Fruit fly (Drosophila melanogaster): Measurements from ENCODE around the gene CG44329.

The CG44329 gene

dm6 chrX:5786559-5786958, 26.2 kb downstream of the CG44329 start:
- TF ChIP-seq CG14711 (tag; optimal IDR thresholded peaks at IDR 0.05) (no peak), kay (GFP tag; ENCODE audit: borderline replicate concordance) (no peak), Mnt (GFP tag; optimal IDR thresholded peaks at IDR 0.05) (no peak), CG7101 (tag; optimal IDR thresholded peaks at IDR 0.05) (no peak), cnc (optimal IDR thresholded peaks at IDR 0.05) (no peak), tj (GFP tag; optimal IDR thresholded peaks at IDR 0.05) (no peak), CG11617 (GFP tag; optimal IDR thresholded peaks at IDR 0.05) (no peak), ovo (GFP tag; optimal IDR thresholded peaks at IDR 0.05) (no peak), CG1620 (GFP tag; optimal IDR thresholded peaks at IDR 0.05) (no peak), CG12768 (GFP tag; optimal IDR thresholded peaks at IDR 0.05) (no peak)

- TF ChIP-seq CG7045 (GFP tag; optimal IDR thresholded peaks at IDR 0.05), result no peak
- TF ChIP-seq pad (GFP tag; optimal IDR thresholded peaks at IDR 0.05), result no peak
- no peak for TF ChIP-seq cic (GFP tag; optimal IDR thresholded peaks at IDR 0.05)
- no peak for TF ChIP-seq Crg-1 (GFP tag; optimal IDR thresholded peaks at IDR 0.05)
These were observed 29.3 kb downstream of the CG44329 start for dm6 chrX:5783260-5784040.

- TF ChIP-seq tj (GFP tag; optimal IDR thresholded peaks at IDR 0.05) (no peak), CG7045 (GFP tag; optimal IDR thresholded peaks at IDR 0.05) (no peak), cnc (optimal IDR thresholded peaks at IDR 0.05) (no peak), ovo (GFP tag; optimal IDR thresholded peaks at IDR 0.05) (no peak), CG11617 (GFP tag; optimal IDR thresholded peaks at IDR 0.05) (no peak), pad (GFP tag; optimal IDR thresholded peaks at IDR 0.05) (no peak), CG1620 (GFP tag; optimal IDR thresholded peaks at IDR 0.05) (no peak), CG14711 (tag; optimal IDR thresholded peaks at IDR 0.05) (no peak), Crg-1 (GFP tag; optimal IDR thresholded peaks at IDR 0.05) (no peak)
These were observed 31.3 kb downstream of the CG44329 start, which contains the start of gene CG3108 for dm6 chrX:5781520-5781919. TSS of gene CG3108 (minus strand) at chrX:5781620.

- TF ChIP-seq CG12768 (GFP tag; optimal IDR thresholded peaks at IDR 0.05) (no peak), CG33017 (tag; optimal IDR thresholded peaks at IDR 0.05) (no peak), CG1620 (GFP tag; optimal IDR thresholded peaks at IDR 0.05) (no peak), CG7045 (GFP tag; optimal IDR thresholded peaks at IDR 0.05) (no peak), CG7101 (tag; optimal IDR thresholded peaks at IDR 0.05) (no peak), cic (GFP tag; optimal IDR thresholded peaks at IDR 0.05) (no peak), bab1 (GFP tag; optimal IDR thresholded peaks at IDR 0.05) (no peak)
These were observed 36.2 kb downstream of the CG44329 start, which contains the start of gene CG42264 for dm6 chrX:5776547-5776946. TSS of gene CG42264 (minus strand) at chrX:5776647.

- TF ChIP-seq CG7101 (tag; optimal IDR thresholded peaks at IDR 0.05), result no peak
- TF ChIP-seq CG7045 (GFP tag; optimal IDR thresholded peaks at IDR 0.05), result no peak
- no peak for TF ChIP-seq Clk (GFP tag; optimal IDR thresholded peaks at IDR 0.05)
- no peak for TF ChIP-seq ovo (GFP tag; optimal IDR thresholded peaks at IDR 0.05)
- TF ChIP-seq Mnt (GFP tag; optimal IDR thresholded peaks at IDR 0.05), result no peak
- TF ChIP-seq toe (GFP tag; optimal IDR thresholded peaks at IDR 0.05), result no peak
- no peak for TF ChIP-seq CG5204 (GFP tag; optimal IDR thresholded peaks at IDR 0.05)
- TF ChIP-seq Crg-1 (GFP tag; optimal IDR thresholded peaks at IDR 0.05), result no peak
- no peak for TF ChIP-seq CG11617 (GFP tag; optimal IDR thresholded peaks at IDR 0.05)
- no peak for TF ChIP-seq Hr96 (GFP tag; optimal IDR thresholded peaks at IDR 0.05)
- TF ChIP-seq cic (GFP tag; optimal IDR thresholded peaks at IDR 0.05), result no peak
- no peak for TF ChIP-seq bab1 (GFP tag; optimal IDR thresholded peaks at IDR 0.05)
These were observed 40.4 kb downstream of the CG44329 start for dm6 chrX:5772409-5772808.

- TF ChIP-seq CG1620 (GFP tag; optimal IDR thresholded peaks at IDR 0.05), result no peak
- peak; percentile 81 for TF ChIP-seq pad (GFP tag; optimal IDR thresholded peaks at IDR 0.05)
- no peak for TF ChIP-seq cic (GFP tag; optimal IDR thresholded peaks at IDR 0.05)
- no peak for TF ChIP-seq CG11617 (GFP tag; optimal IDR thresholded peaks at IDR 0.05)
These were observed 42.0 kb downstream of the CG44329 start, which contains the start of gene CG3097 for dm6 chrX:5770730-5771181. TSS of gene CG3097 (minus strand) at chrX:5770780.

dm6 chrX:5768602-5769251, 44.0 kb downstream of the CG44329 start:
- no peak for TF ChIP-seq pad (GFP tag; optimal IDR thresholded peaks at IDR 0.05)
- TF ChIP-seq CG33017 (tag; optimal IDR thresholded peaks at IDR 0.05), result no peak
- TF ChIP-seq CG7045 (GFP tag; optimal IDR thresholded peaks at IDR 0.05), result no peak
- TF ChIP-seq CG7101 (tag; optimal IDR thresholded peaks at IDR 0.05), result no peak

All from whole organism, adult.